Fruit fly (Drosophila melanogaster) whole organism, adult: ENCODE results near the gene EndoA.

ENCODE experiments used
- CG12768 ChIP-seq: fragments of 200-800 bp; sonication (Bioruptor generic); optimal IDR thresholded peaks from 2 replicates; lab custom pipeline; 2017; ENCODE audit warnings: missing biosample characterization, missing genetic modification characterization, mild to moderate bottlenecking, moderate library complexity, missing genetic modification reagents
- CG33017 ChIP-seq: fragments of 200-800 bp; sonication (Bioruptor generic); optimal IDR thresholded peaks from 2 replicates; lab custom pipeline; 2018; ENCODE audit warnings: missing biosample characterization, mild to moderate bottlenecking, missing genetic modification characterization, moderate library complexity
- CG5204 ChIP-seq: fragments of 200-800 bp; sonication (Bioruptor generic); optimal IDR thresholded peaks from 2 replicates; lab custom pipeline; 2016; ENCODE audit warnings: missing biosample characterization, missing genetic modification characterization
- bab1 ChIP-seq: fragments of 200-800 bp; sonication (Bioruptor generic); optimal IDR thresholded peaks from 3 replicates; lab custom pipeline; 2019; ENCODE audit warnings: missing biosample characterization, mild to moderate bottlenecking, missing genetic modification characterization, moderate library complexity
- kay ChIP-seq: fragments of 200-800 bp; sonication (Bioruptor generic); peaks from one replicate; lab custom pipeline; 2016; ENCODE audit warnings: missing biosample characterization, missing genetic modification characterization, borderline replicate concordance

dm6 chr3R:18875228-18875627 is 31.2 kb upstream of the EndoA start, which contains the start of gene CG14298:
- no peak for TF ChIP-seq CG5204 (GFP tag; lab: Kevin White, UChicago)
- no peak for TF ChIP-seq kay (GFP tag; lab: Kevin White, UChicago)
- TF ChIP-seq CG12768 (GFP tag; lab: Kevin White, UChicago), result no peak
- TF ChIP-seq bab1 (GFP tag; lab: Kevin White, UChicago), result no peak
- TF ChIP-seq CG33017 (tag; lab: Kevin White, UChicago), result no peak
